Fruit fly (Drosophila melanogaster) whole organism: ENCODE results near the gene mon2.

Source experiments
- CG8478 ChIP-seq: fragments of >200 bp; optimal IDR thresholded peaks from 2 replicates; lab custom pipeline; 2018; ENCODE audit warnings: inconsistent platforms
- Dll ChIP-seq: fragments of >200 bp; optimal IDR thresholded peaks from 2 replicates; lab custom pipeline; 2017
- EcR ChIP-seq, 2 experiments: fragments of >200 bp; optimal IDR thresholded peaks; 2 replicates each; lab custom pipeline; 2017; ENCODE audit warnings: missing biosample characterization in 2 of 2, missing genetic modification characterization in 2 of 2, missing genetic modification reagents in 2 of 2

dm6 chr2L:8100489-8101352, 23.1 kb downstream of the mon2 start:
- TF ChIP-seq EcR (GFP tag; optimal IDR thresholded peaks at IDR 0.05; lab: Kevin White, UChicago) (no peak), CG8478 (lab: Kevin White, UChicago) (no peak), Dll (no peak)
